Worm (Caenorhabditis elegans) whole organism, L3 larva: ENCODE data around the gene H27A22.1.

Experiments
- ama-1 ChIP-seq: fragments of 150-350 bp; optimal IDR thresholded peaks from 2 replicates; lab custom pipeline; 2018
- ceh-82 ChIP-seq: fragments of 150-350 bp; optimal IDR thresholded peaks from 2 replicates; lab custom pipeline; 2014; ENCODE audit warnings: missing biosample characterization, missing genetic modification characterization
- hmg-11 ChIP-seq: sonication (generic microtip); optimal IDR thresholded peaks from 2 replicates; lab custom pipeline; 2016; ENCODE audit warnings: missing genetic modification characterization, missing compliant biosample characterization
- lin-15B ChIP-seq: fragments of 150-350 bp; optimal IDR thresholded peaks from 2 replicates; lab custom pipeline; 2014; ENCODE audit warnings: missing biosample characterization, missing genetic modification characterization
- pha-4 ChIP-seq: fragments of 150-350 bp; optimal IDR thresholded peaks from 2 replicates; lab custom pipeline; 2014; ENCODE audit warnings: missing biosample characterization, missing genetic modification reagents, missing genetic modification characterization
- zag-1 ChIP-seq: fragments of 150-350 bp; optimal IDR thresholded peaks from 2 replicates; lab custom pipeline; 2014; ENCODE audit warnings: missing biosample characterization, missing genetic modification characterization

- TF ChIP-seq lin-15B (tag; lab: Kevin White, UChicago) (no peak), ama-1 (lab: Kevin White, UChicago) (no peak), zag-1 (tag; lab: Kevin White, UChicago) (no peak), pha-4 (tag; lab: Kevin White, UChicago) (peak; percentile 51), ceh-82 (no peak), hmg-11 (tag; lab: Kevin White, UChicago) (no peak)
Observed at ce11 chrV:10589774-10590528, 12.4 kb upstream of the H27A22.1 start, which contains the start of gene ttr-23.
